Worm (Caenorhabditis elegans) whole organism, midembryonic: ENCODE measurements around the gene snf-10.

ENCODE experiments used
- T22C8.4 ChIP-seq: fragments of 200-800 bp; sonication (Bioruptor generic); IDR thresholded peaks from 2 replicates; pipeline ENCODE4 v1.3.6; 2022; ENCODE audit warnings: missing genetic modification characterization, missing compliant biosample characterization
- cog-1 ChIP-seq: sonication (generic microtip); optimal IDR thresholded peaks from 2 replicates; lab custom pipeline; 2016; ENCODE audit warnings: missing genetic modification characterization, missing compliant biosample characterization
- flt-1 ChIP-seq: fragments of 200-800 bp; sonication (Bioruptor generic); IDR thresholded peaks from 2 replicates; pipeline ENCODE4 v1.3.6; 2022; ENCODE audit warnings: missing genetic modification characterization, missing compliant biosample characterization
- klf-2 ChIP-seq: fragments of 200-800 bp; sonication (Bioruptor generic); conservative IDR thresholded peaks from 2 replicates; pipeline ENCODE4 v1.3.6; 2022; ENCODE audit warnings: missing genetic modification reagents, missing genetic modification characterization, missing compliant biosample characterization
- ref-1 ChIP-seq: fragments of 200-800 bp; sonication (Bioruptor generic); conservative IDR thresholded peaks from 2 replicates; pipeline ENCODE4 v1.3.6; 2022; ENCODE audit warnings: missing genetic modification reagents, missing genetic modification characterization, missing compliant biosample characterization
- tab-1 ChIP-seq: fragments of 200-800 bp; sonication (Bioruptor generic); IDR thresholded peaks from 2 replicates; pipeline ENCODE4 v1.3.6; 2022; ENCODE audit warnings: missing genetic modification characterization, missing compliant biosample characterization
- ztf-29 ChIP-seq: fragments of 200-800 bp; sonication (Bioruptor generic); IDR thresholded peaks from 2 replicates; pipeline ENCODE4 v1.3.6; 2022; ENCODE audit warnings: missing genetic modification reagents, missing genetic modification characterization, missing compliant biosample characterization

- no peak for TF ChIP-seq klf-2 (GFP tag; lab: Robert Waterston, UW)
- TF ChIP-seq T22C8.4: no peak
- TF ChIP-seq ztf-29 (GFP tag; lab: Robert Waterston, UW): no peak
- TF ChIP-seq ref-1 (GFP tag; lab: Robert Waterston, UW): no peak
- no peak for TF ChIP-seq flt-1 (GFP tag; lab: Robert Waterston, UW)
- no peak for TF ChIP-seq tab-1 (GFP tag; lab: Robert Waterston, UW)
- no peak for TF ChIP-seq cog-1
Measured at ce11 chrV:10464746-10465145, 24.1 kb upstream of the snf-10 start.
